Worm (Caenorhabditis elegans): ENCODE data around the gene F22H10.2.

DNA sequence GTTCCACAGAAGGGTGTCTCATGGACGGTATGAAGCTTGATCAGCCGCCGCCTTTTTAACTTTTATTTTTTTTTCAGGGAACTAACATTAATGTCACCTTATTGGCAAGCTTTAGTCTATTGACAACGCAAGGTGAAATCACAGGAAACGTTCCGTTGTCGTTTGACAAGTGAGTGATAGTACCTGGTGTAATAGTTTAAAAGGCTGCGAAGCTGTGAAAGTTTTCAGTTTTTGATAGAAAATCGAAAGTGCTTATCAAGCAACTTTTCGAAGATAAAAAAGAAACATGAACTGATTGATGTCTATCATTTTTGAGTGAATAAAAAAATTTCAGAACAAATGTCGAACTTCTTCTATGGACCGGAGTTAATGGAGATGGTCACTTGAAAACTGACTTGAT lies 45.2 kb upstream of the F22H10.2 start:
- no peak for TF ChIP-seq F52B5.7 (tag; optimal IDR thresholded peaks at IDR 0.05)
- TF ChIP-seq gei-17 (GFP tag; optimal IDR thresholded peaks at IDR 0.05), result no peak
